Fruit fly (Drosophila melanogaster): ENCODE measurements around the gene Pi3K68D.

Gene Pi3K68D

DNA sequence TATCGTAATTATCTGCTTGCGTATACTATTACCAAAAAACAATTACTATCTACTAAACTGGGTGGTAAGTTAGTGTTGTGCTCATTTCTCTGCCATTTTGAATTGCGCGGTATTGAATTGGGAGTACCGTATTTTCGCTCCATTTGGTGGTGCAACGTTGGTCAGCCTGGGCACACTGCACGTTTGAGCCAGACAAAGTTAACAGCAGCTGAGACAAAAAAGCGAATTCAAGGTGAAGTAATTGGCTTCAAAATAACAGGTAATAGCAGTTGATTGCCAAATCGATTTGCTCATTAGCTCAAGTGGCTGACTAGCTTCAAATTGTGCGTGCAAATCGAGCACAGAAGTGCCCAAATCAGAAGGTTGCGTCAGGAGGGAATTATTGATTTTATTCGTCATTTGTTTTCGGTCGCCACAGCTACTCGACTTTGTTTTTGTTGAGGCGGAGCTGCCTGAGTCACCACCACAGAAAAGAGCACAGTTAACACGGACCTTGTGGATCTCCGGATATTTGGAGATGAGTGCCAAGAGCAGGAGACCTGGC lies 5.7 kb upstream of the Pi3K68D start, which contains the start of gene Klp68D:
TSS of gene Klp68D (plus strand) at position 175 of the 544 bp plus-strand sequence.
- TF ChIP-seq Eip78C (GFP tag) = no peak
- TF ChIP-seq dac (GFP tag; optimal IDR thresholded peaks at IDR 0.05) = no peak
- TF ChIP-seq CG6792 (GFP tag; optimal IDR thresholded peaks at IDR 0.05) = no peak

DNA sequence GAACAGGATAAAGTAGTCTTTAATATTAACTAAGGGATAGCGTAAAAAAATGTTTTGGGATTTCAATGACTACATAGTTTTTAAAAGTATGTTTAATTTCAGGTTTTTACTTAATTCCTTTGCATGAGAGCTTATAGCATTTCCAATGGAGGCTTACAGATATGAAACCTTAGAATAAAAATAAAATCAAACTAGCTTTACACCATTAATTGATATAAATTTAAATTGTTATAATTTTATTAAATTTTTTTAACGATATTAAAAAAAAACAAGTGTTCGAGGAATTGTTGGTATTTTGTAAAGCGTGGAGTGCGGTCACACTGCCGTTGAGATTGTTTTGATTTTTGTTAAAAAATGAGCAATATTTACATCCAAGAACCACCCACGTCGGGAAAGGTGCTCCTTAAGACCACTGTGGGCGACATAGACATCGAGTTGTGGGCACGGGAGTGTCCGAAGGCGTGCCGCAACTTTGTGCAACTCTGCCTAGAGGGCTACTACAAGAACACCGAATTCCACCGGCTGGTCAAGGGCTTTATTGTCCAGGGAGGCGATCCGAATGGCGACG lies 3.5 kb upstream of the Pi3K68D start, which contains the start of the genes twy and CG10907:
TSS of gene twy (minus strand) at position 51 of the 568 bp plus-strand sequence.
TSS of gene CG10907 (plus strand) at position 282 of the 568 bp plus-strand sequence.
- TF ChIP-seq Sox15 (GFP tag; optimal IDR thresholded peaks at IDR 0.05) (no peak), Gug (GFP tag; IDR thresholded peaks at IDR 0.05) (no peak)

DNA sequence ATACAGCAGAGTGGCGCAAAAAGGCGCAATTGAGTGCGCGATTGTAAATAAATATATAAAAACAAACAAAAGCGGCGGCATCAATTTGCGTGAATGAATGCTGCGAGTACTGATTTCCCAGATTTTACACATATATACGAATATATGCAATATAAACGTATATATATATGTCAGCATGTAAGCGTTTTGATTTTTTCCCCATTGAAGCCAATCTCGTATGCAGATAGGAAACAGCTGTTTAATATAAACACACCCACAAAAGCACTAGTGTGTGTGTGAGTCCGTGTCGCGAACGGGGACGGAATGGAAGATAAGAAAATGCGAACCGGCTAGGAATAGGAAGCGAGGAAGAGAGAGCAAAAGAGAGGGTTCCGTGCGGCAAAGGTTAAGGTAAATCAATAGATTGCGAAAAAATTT lies 869 bp downstream of the Pi3K68D start:
- TF ChIP-seq CG11902 (GFP tag; optimal IDR thresholded peaks at IDR 0.05) (no peak), eg (GFP tag; IDR thresholded peaks at IDR 0.05) (no peak), CG34406 (GFP tag; optimal IDR thresholded peaks at IDR 0.05) (no peak), CG10669 (GFP tag; optimal IDR thresholded peaks at IDR 0.05) (no peak), Sox102F (GFP tag; optimal IDR thresholded peaks at IDR 0.05) (no peak), CG6792 (GFP tag; optimal IDR thresholded peaks at IDR 0.05) (no peak), CG6808 (GFP tag; optimal IDR thresholded peaks at IDR 0.05) (no peak), CG16779 (tag; optimal IDR thresholded peaks at IDR 0.05) (peak; percentile 48), CG8632 (GFP tag; optimal IDR thresholded peaks at IDR 0.05) (no peak), CG8119 (GFP tag; IDR thresholded peaks at IDR 0.05) (peak; percentile 26; the same call in 2 of the 3 replicates), Lpt (GFP tag; optimal IDR thresholded peaks at IDR 0.05) (no peak), Met (GFP tag; optimal IDR thresholded peaks at IDR 0.05) (no peak), spab (GFP tag; optimal IDR thresholded peaks at IDR 0.05) (no peak), CG6276 (GFP tag; optimal IDR thresholded peaks at IDR 0.05) (no peak), fkh (GFP tag; optimal IDR thresholded peaks at IDR 0.05) (peak; percentile 65), Eip93F (GFP tag; optimal IDR thresholded peaks at IDR 0.05) (peak; percentile 8), vri (GFP tag; optimal IDR thresholded peaks at IDR 0.05) (no peak), Hr4 (GFP tag; optimal IDR thresholded peaks at IDR 0.05) (no peak), Blimp-1 (GFP tag; optimal IDR thresholded peaks at IDR 0.05) (no peak), svp (GFP tag) (no peak), CG32006 (GFP tag; optimal IDR thresholded peaks at IDR 0.05) (no peak), CG11294 (GFP tag; IDR thresholded peaks at IDR 0.05) (no peak)

DNA sequence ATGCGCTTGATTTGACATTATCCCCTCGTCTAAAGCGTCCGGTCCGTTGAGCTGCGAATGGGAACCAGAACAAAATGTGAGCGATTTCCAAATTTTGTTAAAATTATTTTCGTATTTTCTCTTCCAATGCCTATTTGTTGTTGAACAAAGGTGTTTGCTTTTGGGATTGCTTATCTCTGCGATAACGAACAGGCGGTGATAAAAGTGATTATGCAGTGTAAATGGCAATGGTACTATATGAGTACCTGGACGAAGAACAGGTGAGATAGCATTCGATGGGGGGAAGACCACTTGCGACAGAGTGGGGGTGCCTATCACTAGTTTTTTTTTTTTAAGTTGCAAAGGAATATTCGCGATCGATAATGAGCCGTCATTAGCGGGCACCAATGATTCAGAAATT lies 1.6 kb downstream of the Pi3K68D start:
- TF ChIP-seq CG9139 (GFP tag; optimal IDR thresholded peaks at IDR 0.05) = no peak
- no peak for TF ChIP-seq CG4318 (GFP tag; optimal IDR thresholded peaks at IDR 0.05)
- TF ChIP-seq pdm3 (GFP tag; optimal IDR thresholded peaks at IDR 0.05) = no peak
- TF ChIP-seq CG8632 (GFP tag; optimal IDR thresholded peaks at IDR 0.05) = no peak
- peak; percentile 38 for TF ChIP-seq esn (GFP tag; optimal IDR thresholded peaks at IDR 0.05)
- 0 out of 3 replicates have a peak, but pooled peaks have one; percentile 12 for TF ChIP-seq CG6163 (GFP tag; IDR thresholded peaks at IDR 0.05)
- peak; percentile 81 for TF ChIP-seq vri (GFP tag; optimal IDR thresholded peaks at IDR 0.05)
- TF ChIP-seq CG6792 (GFP tag; optimal IDR thresholded peaks at IDR 0.05) = peak; percentile 25
- no peak for TF ChIP-seq topi (GFP tag; optimal IDR thresholded peaks at IDR 0.05)
- no peak for TF ChIP-seq Hr38 (GFP tag; optimal IDR thresholded peaks at IDR 0.05)
- peak; percentile 52 for TF ChIP-seq Eip93F (GFP tag; optimal IDR thresholded peaks at IDR 0.05)
- TF ChIP-seq Sox14 (GFP tag; optimal IDR thresholded peaks at IDR 0.05) = peak; percentile 4
- TF ChIP-seq CG1621 (tag; optimal IDR thresholded peaks at IDR 0.05) = no peak
- TF ChIP-seq fkh (GFP tag; optimal IDR thresholded peaks at IDR 0.05) = no peak
- TF ChIP-seq dsx (GFP tag; optimal IDR thresholded peaks at IDR 0.05; ENCODE audit: poor library complexity, severe bottlenecking) = no peak
- no peak for TF ChIP-seq CG3919 (GFP tag; optimal IDR thresholded peaks at IDR 0.05)
- peak; percentile 1 for TF ChIP-seq CG10631 (GFP tag; optimal IDR thresholded peaks at IDR 0.05)
